Fruit fly (Drosophila melanogaster) whole organism, prepupa: ENCODE measurements around the gene CG6928.

ENCODE experiments used
- CG11902 ChIP-seq: fragments of 200-800 bp; sonication (Bioruptor generic); optimal IDR thresholded peaks from 3 replicates; lab custom pipeline; 2016; ENCODE audit warnings: missing biosample characterization, missing genetic modification characterization
- CG15336 ChIP-seq: fragments of 200-800 bp; sonication (Bioruptor generic); IDR thresholded peaks from 2 replicates; pipeline ENCODE4 v1.3.6; 2022; ENCODE audit warnings: missing biosample characterization, missing genetic modification characterization
- CG31627 ChIP-seq: fragments of 200-800 bp; sonication (Bioruptor generic); optimal IDR thresholded peaks from 3 replicates; lab custom pipeline; 2016; ENCODE audit warnings: missing biosample characterization, missing genetic modification characterization
- CG32006 ChIP-seq: fragments of 200-800 bp; sonication (Bioruptor generic); optimal IDR thresholded peaks from 3 replicates; lab custom pipeline; 2017; ENCODE audit warnings: missing biosample characterization, mild to moderate bottlenecking, missing genetic modification characterization
- CG6276 ChIP-seq: fragments of 200-800 bp; sonication (Bioruptor generic); optimal IDR thresholded peaks from 2 replicates; lab custom pipeline; 2017; ENCODE audit warnings: missing biosample characterization, mild to moderate bottlenecking, missing genetic modification characterization
- CG8632 ChIP-seq: fragments of 200-800 bp; sonication (Bioruptor generic); optimal IDR thresholded peaks from 3 replicates; lab custom pipeline; 2016; ENCODE audit warnings: missing biosample characterization, missing genetic modification characterization
- CG9139 ChIP-seq: fragments of 200-800 bp; sonication (Bioruptor generic); optimal IDR thresholded peaks from 3 replicates; lab custom pipeline; 2017; ENCODE audit warnings: missing biosample characterization, mild to moderate bottlenecking, missing genetic modification characterization
- Hr39 ChIP-seq: fragments of 200-800 bp; sonication (Bioruptor generic); optimal IDR thresholded peaks from 2 replicates; lab custom pipeline; 2016; ENCODE audit warnings: missing biosample characterization, missing genetic modification characterization
- achi ChIP-seq: fragments of 200-800 bp; sonication (Bioruptor generic); optimal IDR thresholded peaks from 3 replicates; lab custom pipeline; 2016; ENCODE audit warnings: missing biosample characterization, missing genetic modification characterization
- net ChIP-seq: fragments of 200-800 bp; sonication (Bioruptor generic); optimal IDR thresholded peaks from 3 replicates; lab custom pipeline; 2016; ENCODE audit warnings: missing biosample characterization, missing genetic modification characterization
- topi ChIP-seq: fragments of 200-800 bp; sonication (Bioruptor generic); optimal IDR thresholded peaks from 3 replicates; lab custom pipeline; 2016; ENCODE audit warnings: missing biosample characterization, missing genetic modification characterization

DNA sequence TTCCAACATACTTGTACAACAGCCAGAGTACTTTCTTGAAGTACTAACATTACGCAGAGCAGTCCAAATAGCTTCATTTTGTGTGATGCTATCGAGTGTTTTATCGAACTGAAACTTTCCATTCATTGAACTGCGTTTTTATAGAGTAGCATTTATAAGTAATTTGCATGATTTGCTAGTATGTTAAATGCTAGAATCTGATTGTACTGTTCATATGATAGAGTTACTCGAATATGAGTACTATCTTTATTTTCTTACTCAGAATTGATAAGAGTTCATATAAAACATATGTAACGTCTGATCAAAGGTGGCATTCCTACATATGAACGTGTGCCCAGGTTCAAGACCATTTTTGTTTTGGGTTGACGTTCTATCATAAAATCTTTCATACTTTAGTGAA lies 49.7 kb upstream of the CG6928 start, which contains the start of gene obst-G:
- TF ChIP-seq topi (GFP tag; lab: Kevin White, UChicago) (no peak), CG6276 (GFP tag; lab: Kevin White, UChicago) (no peak), net (GFP tag; lab: Kevin White, UChicago) (no peak), CG15336 (GFP tag; lab: Robert Waterston, UW) (no peak), Hr39 (GFP tag; lab: Kevin White, UChicago) (no peak), CG9139 (GFP tag; lab: Kevin White, UChicago) (no peak), CG11902 (GFP tag; lab: Kevin White, UChicago) (no peak), CG31627 (GFP tag; lab: Kevin White, UChicago) (no peak), achi (GFP tag; lab: Kevin White, UChicago) (no peak), CG8632 (no peak), CG32006 (GFP tag; lab: Kevin White, UChicago) (no peak)
